Worm (Caenorhabditis elegans) whole organism, young adult: Measurements from ENCODE around the gene age-1.

ENCODE experiments used
- B0261.1 ChIP-seq: sonication (generic microtip); optimal IDR thresholded peaks from 2 replicates; lab custom pipeline; 2016; ENCODE audit warnings: mild to moderate bottlenecking, missing genetic modification characterization, moderate library complexity, missing compliant biosample characterization
- B0336.3 ChIP-seq: fragments of 200-800 bp; sonication (Bioruptor generic); IDR thresholded peaks from 2 replicates; pipeline ENCODE4 v1.3.6; 2022; ENCODE audit warnings: missing genetic modification characterization, missing compliant biosample characterization
- F22D6.2 ChIP-seq: sonication (generic microtip); optimal IDR thresholded peaks from 2 replicates; lab custom pipeline; 2016; ENCODE audit warnings: mild to moderate bottlenecking, missing genetic modification characterization, missing compliant biosample characterization
- F37B4.10 ChIP-seq: fragments of 200-800 bp; sonication (Bioruptor generic); IDR thresholded peaks from 2 replicates; pipeline ENCODE4 v1.3.6; 2022; ENCODE audit warnings: missing genetic modification characterization, missing compliant biosample characterization
- Y53G8AR.9 ChIP-seq: fragments of 200-800 bp; sonication (Bioruptor generic); conservative IDR thresholded peaks from 2 replicates; pipeline ENCODE4 v1.3.6; 2022; ENCODE audit warnings: missing genetic modification reagents, missing genetic modification characterization, missing compliant biosample characterization
- Y56A3A.18 ChIP-seq: fragments of 200-800 bp; sonication (Bioruptor generic); IDR thresholded peaks from 2 replicates; pipeline ENCODE4 v1.3.6; 2022; ENCODE audit warnings: missing genetic modification reagents, missing genetic modification characterization, missing compliant biosample characterization
- Y67H2A.10 ChIP-seq: fragments of 200-800 bp; sonication (Bioruptor generic); conservative IDR thresholded peaks from 2 replicates; pipeline ENCODE4 v1.3.6; 2022; ENCODE audit warnings: missing genetic modification reagents, missing genetic modification characterization, missing compliant biosample characterization
- Y95B8A.8 ChIP-seq: fragments of 200-800 bp; sonication (Bioruptor generic); IDR thresholded peaks from 2 replicates; pipeline ENCODE4 v1.3.6; 2022; ENCODE audit warnings: missing genetic modification reagents, missing genetic modification characterization, missing compliant biosample characterization
- aptf-2 ChIP-seq: fragments of 200-800 bp; sonication (Bioruptor generic); conservative IDR thresholded peaks from 2 replicates; pipeline ENCODE4 v1.3.6; 2022; ENCODE audit warnings: missing genetic modification reagents, missing genetic modification characterization, missing compliant biosample characterization
- attf-3 ChIP-seq: fragments of 200-800 bp; sonication (Bioruptor generic); conservative IDR thresholded peaks from 2 replicates; pipeline ENCODE4 v1.3.6; 2022; ENCODE audit warnings: missing genetic modification reagents, missing genetic modification characterization, missing compliant biosample characterization
- bed-2 ChIP-seq: fragments of 200-800 bp; sonication (Bioruptor generic); IDR thresholded peaks from 2 replicates; pipeline ENCODE4 v1.3.6; 2022; ENCODE audit warnings: missing genetic modification reagents, missing genetic modification characterization, missing compliant biosample characterization
- ccch-3 ChIP-seq: fragments of 200-800 bp; sonication (Bioruptor generic); optimal IDR thresholded peaks from 2 replicates; lab custom pipeline; 2018; ENCODE audit warnings: mild to moderate bottlenecking, missing genetic modification characterization, missing compliant biosample characterization
- cebp-1 ChIP-seq, 2 experiments: fragments of 200-800 bp in 1 of 2; sonication (Bioruptor generic) in 1 of 2; sonication (generic microtip) in 1 of 2; IDR thresholded peaks in 1 of 2; optimal IDR thresholded peaks in 1 of 2; 2 replicates each; pipeline versions ENCODE4 v1.3.6 to Lab custom; 2017 to 2022; ENCODE audit warnings: missing compliant biosample characterization in 2 of 2, missing genetic modification characterization in 2 of 2, mild to moderate bottlenecking in 1 of 2, missing genetic modification reagents in 1 of 2, moderate library complexity in 1 of 2
- cebp-2 ChIP-seq: fragments of 200-800 bp; sonication (Bioruptor generic); IDR thresholded peaks from 2 replicates; pipeline ENCODE4 v1.3.6; 2022; ENCODE audit warnings: missing genetic modification characterization, missing compliant biosample characterization
- ceh-100 ChIP-seq: fragments of 200-800 bp; sonication (Bioruptor generic); IDR thresholded peaks from 2 replicates; pipeline ENCODE4 v1.3.6; 2022; ENCODE audit warnings: missing genetic modification reagents, missing genetic modification characterization, missing compliant biosample characterization
- ceh-58 ChIP-seq: fragments of 200-800 bp; sonication (Bioruptor generic); IDR thresholded peaks from 2 replicates; pipeline ENCODE4 v1.3.6; 2022; ENCODE audit warnings: missing genetic modification characterization, missing compliant biosample characterization
- chd-7 ChIP-seq: sonication (generic microtip); optimal IDR thresholded peaks from 2 replicates; lab custom pipeline; 2016; ENCODE audit warnings: mild to moderate bottlenecking, missing genetic modification characterization, moderate library complexity, missing compliant biosample characterization
- dox-1 ChIP-seq: fragments of 200-800 bp; sonication (Bioruptor generic); IDR thresholded peaks from 2 replicates; pipeline ENCODE4 v1.3.6; 2022; ENCODE audit warnings: missing genetic modification reagents, missing genetic modification characterization, missing compliant biosample characterization
- efl-1 ChIP-seq: fragments of 150-350 bp; optimal IDR thresholded peaks from 2 replicates; lab custom pipeline; 2014; ENCODE audit warnings: missing biosample characterization, missing genetic modification reagents, missing genetic modification characterization
- egrh-3 ChIP-seq: fragments of 200-800 bp; sonication (Bioruptor generic); IDR thresholded peaks from 2 replicates; pipeline ENCODE4 v1.3.6; 2022; ENCODE audit warnings: missing genetic modification reagents, missing genetic modification characterization, missing compliant biosample characterization
- gei-17 ChIP-seq: fragments of 200-800 bp; sonication (Bioruptor generic); optimal IDR thresholded peaks from 2 replicates; lab custom pipeline; 2018; ENCODE audit warnings: mild to moderate bottlenecking, missing genetic modification characterization, missing compliant biosample characterization
- lag-1 ChIP-seq: fragments of 200-800 bp; sonication (Bioruptor generic); IDR thresholded peaks from 2 replicates; pipeline ENCODE4 v1.3.6; 2022; ENCODE audit warnings: missing genetic modification reagents, missing genetic modification characterization, missing compliant biosample characterization
- let-526 ChIP-seq: fragments of 200-800 bp; sonication (Bioruptor generic); IDR thresholded peaks from 2 replicates; pipeline ENCODE4 v1.3.6; 2022; ENCODE audit warnings: missing genetic modification reagents, missing genetic modification characterization, missing compliant biosample characterization
- let-607 ChIP-seq, 2 experiments: fragments of 200-800 bp in 1 of 2; sonication (Bioruptor generic) in 1 of 2; sonication (generic microtip) in 1 of 2; optimal IDR thresholded peaks; 2 replicates each; lab custom pipeline; 2016 to 2018; ENCODE audit warnings: mild to moderate bottlenecking in 2 of 2, missing compliant biosample characterization in 2 of 2, missing genetic modification characterization in 2 of 2, moderate library complexity in 2 of 2, missing genotype in 1 of 2
- lin-54 ChIP-seq: fragments of 200-800 bp; sonication (Bioruptor generic); optimal IDR thresholded peaks from 2 replicates; lab custom pipeline; 2018; ENCODE audit warnings: mild to moderate bottlenecking, missing genetic modification characterization, missing compliant biosample characterization
- lsy-27 ChIP-seq: sonication (generic microtip); optimal IDR thresholded peaks from 2 replicates; lab custom pipeline; 2017; ENCODE audit warnings: missing genetic modification characterization, mild to moderate bottlenecking, missing compliant biosample characterization, antibody characterized with exemption, missing genotype, borderline replicate concordance; ENCODE audit not compliant: insufficient read depth
- madf-10 ChIP-seq: sonication (generic microtip); optimal IDR thresholded peaks from 2 replicates; lab custom pipeline; 2016; ENCODE audit warnings: mild to moderate bottlenecking, missing genetic modification characterization, missing compliant biosample characterization
- madf-8 ChIP-seq: fragments of 200-800 bp; sonication (Bioruptor generic); conservative IDR thresholded peaks from 2 replicates; pipeline ENCODE4 v1.3.6; 2022; ENCODE audit warnings: missing genetic modification reagents, missing genetic modification characterization, missing compliant biosample characterization
- mel-28 ChIP-seq: sonication (generic microtip); optimal IDR thresholded peaks from 2 replicates; lab custom pipeline; 2016; ENCODE audit warnings: borderline replicate concordance, mild to moderate bottlenecking, missing genetic modification characterization, missing compliant biosample characterization
- pbrm-1 ChIP-seq: fragments of 200-800 bp; sonication (Bioruptor generic); IDR thresholded peaks from 2 replicates; pipeline ENCODE4 v1.3.6; 2022; ENCODE audit warnings: missing genetic modification reagents, missing genetic modification characterization, missing compliant biosample characterization
- rcor-1 ChIP-seq: fragments of 200-800 bp; sonication (Bioruptor generic); IDR thresholded peaks from 2 replicates; pipeline ENCODE4 v1.3.6; 2022; ENCODE audit warnings: missing genetic modification reagents, missing genetic modification characterization, missing compliant biosample characterization
- rec-8 ChIP-seq, 2 experiments: sonication (generic microtip); optimal IDR thresholded peaks; 2 replicates each; lab custom pipeline; 2016; ENCODE audit warnings: mild to moderate bottlenecking in 2 of 2, missing genetic modification characterization in 2 of 2, missing genetic modification reagents in 2 of 2, missing genotype in 2 of 2, missing biosample characterization in 1 of 2, missing compliant biosample characterization in 1 of 2, moderate library complexity in 1 of 2
- snpc-3.4 ChIP-seq: sonication (generic microtip); optimal IDR thresholded peaks from 2 replicates; lab custom pipeline; 2017; ENCODE audit warnings: missing genetic modification characterization, mild to moderate bottlenecking, missing compliant biosample characterization, antibody characterized with exemption, moderate library complexity, missing genotype, missing genetic modification reagents
- somi-1 ChIP-seq: fragments of 200-800 bp; sonication (Bioruptor generic); optimal IDR thresholded peaks from 2 replicates; lab custom pipeline; 2018; ENCODE audit warnings: mild to moderate bottlenecking, missing genetic modification characterization, missing compliant biosample characterization
- tbp1 ChIP-seq: fragments of 200-800 bp; sonication (Bioruptor generic); optimal IDR thresholded peaks from 2 replicates; lab custom pipeline; 2018; ENCODE audit warnings: mild to moderate bottlenecking, missing genetic modification characterization, missing compliant biosample characterization
- unc-130 ChIP-seq: sonication (generic microtip); optimal IDR thresholded peaks from 2 replicates; lab custom pipeline; 2016; ENCODE audit warnings: missing genetic modification reagents, missing genetic modification characterization, missing compliant biosample characterization
- xnd-1 ChIP-seq: sonication (generic microtip); optimal IDR thresholded peaks from 2 replicates; lab custom pipeline; 2016; ENCODE audit warnings: missing genotype, missing genetic modification reagents, missing genetic modification characterization, missing compliant biosample characterization
- zfh-2 ChIP-seq: fragments of 200-800 bp; sonication (Bioruptor generic); conservative IDR thresholded peaks from 2 replicates; pipeline ENCODE4 v1.3.6; 2022; ENCODE audit warnings: missing genetic modification reagents, missing genetic modification characterization, missing compliant biosample characterization
- ztf-25 ChIP-seq: fragments of 200-800 bp; sonication (Bioruptor generic); IDR thresholded peaks from 2 replicates; pipeline ENCODE4 v1.3.6; 2022; ENCODE audit warnings: missing genetic modification reagents, missing genetic modification characterization, missing compliant biosample characterization
- ztf-28 ChIP-seq: fragments of 200-800 bp; sonication (Bioruptor generic); IDR thresholded peaks from 2 replicates; pipeline ENCODE4 v1.3.6; 2022; ENCODE audit warnings: missing genetic modification reagents, missing genetic modification characterization, missing compliant biosample characterization

Gene age-1

ce11 chrII:11535924-11536323 lies 9.1 kb upstream of the age-1 start (continued):
- TF ChIP-seq attf-3 (GFP tag; lab: Robert Waterston, UW) (no peak), madf-8 (GFP tag; lab: Robert Waterston, UW) (no peak)

- TF ChIP-seq aptf-2 (GFP tag; lab: Robert Waterston, UW) (0 out of 2 replicates have a peak, but pooled peaks have one; percentile 21), lag-1 (GFP tag; lab: Robert Waterston, UW) (0 out of 2 replicates have a peak, but pooled peaks have one; percentile 52), lsy-27 (tag; lab: Kevin White, UChicago) (no peak), cebp-1 (GFP tag; IDR thresholded peaks at IDR 0.05; lab: Robert Waterston, UW) (no peak), cebp-1 (tag; optimal IDR thresholded peaks at IDR 0.05; lab: Kevin White, UChicago) (peak; percentile 40), egrh-3 (GFP tag; lab: Robert Waterston, UW) (no peak)
Measured at ce11 chrII:11535429-11535828, 8.6 kb upstream of the age-1 start.

ce11 chrII:11534429-11535099 lies 7.7 kb upstream of the age-1 start, which contains the start of gene Y62F5A.12:
Gene Y62F5A.12, minus strand, starts transcription at chrII:11534479.
- TF ChIP-seq rec-8 (tag; optimal IDR thresholded peaks at IDR 0.05; lab: Kevin White, UChicago) (peak; percentile 31 to 51), madf-10 (tag; lab: Kevin White, UChicago) (peak; percentile 90), F22D6.2 (tag; lab: Kevin White, UChicago) (peak; percentile 54), snpc-3.4 (tag; lab: Kevin White, UChicago) (peak; percentile 58), mel-28 (tag; lab: Kevin White, UChicago) (peak; percentile 43), B0336.3 (GFP tag; lab: Robert Waterston, UW) (peak; percentile 78), attf-3 (GFP tag; lab: Robert Waterston, UW) (peak; percentile 85), somi-1 (GFP tag; lab: Kevin White, UChicago) (peak; percentile 47), aptf-2 (GFP tag; lab: Robert Waterston, UW) (peak; percentile 96), lin-54 (GFP tag; lab: Kevin White, UChicago) (peak; percentile 92), ccch-3 (GFP tag; lab: Kevin White, UChicago) (peak; percentile 31), tbp1 (peak; percentile 71), cebp-2 (GFP tag; lab: Robert Waterston, UW) (0 out of 2 replicates have a peak, but pooled peaks have one; percentile 67), cebp-1 (GFP tag; IDR thresholded peaks at IDR 0.05; lab: Robert Waterston, UW) (peak; percentile 89), cebp-1 (tag; optimal IDR thresholded peaks at IDR 0.05; lab: Kevin White, UChicago) (peak; percentile 83), B0261.1 (tag; lab: Kevin White, UChicago) (peak; percentile 20), madf-8 (GFP tag; lab: Robert Waterston, UW) (peak; percentile 96), ceh-58 (peak; percentile 94; the same call in 1 of the 2 replicates), zfh-2 (GFP tag; lab: Robert Waterston, UW) (peak; percentile 70; the same call in 1 of the 2 replicates), F37B4.10 (GFP tag; lab: Robert Waterston, UW) (peak; percentile 95), Y56A3A.18 (GFP tag; lab: Robert Waterston, UW) (0 out of 2 replicates have a peak, but pooled peaks have one; percentile 67), Y67H2A.10 (GFP tag; lab: Robert Waterston, UW) (peak; percentile 93), gei-17 (GFP tag; lab: Kevin White, UChicago) (peak; percentile 1), pbrm-1 (GFP tag; lab: Robert Waterston, UW) (peak; percentile 96), chd-7 (tag; lab: Kevin White, UChicago) (peak; percentile 63), ztf-28 (GFP tag; lab: Robert Waterston, UW) (peak; percentile 98), egrh-3 (GFP tag; lab: Robert Waterston, UW) (peak; percentile 91), rcor-1 (peak; percentile 94), let-526 (GFP tag; lab: Robert Waterston, UW) (peak; percentile 99), dox-1 (GFP tag; lab: Robert Waterston, UW) (peak; percentile 98), xnd-1 (tag; lab: Kevin White, UChicago) (peak; percentile 53), unc-130 (GFP tag; lab: Kevin White, UChicago) (peak; percentile 88), ceh-100 (GFP tag; lab: Robert Waterston, UW) (peak; percentile 99), Y95B8A.8 (GFP tag; lab: Robert Waterston, UW) (peak; percentile 94), let-607 (tag; optimal IDR thresholded peaks at IDR 0.05; lab: Kevin White, UChicago) (peak in 1 of 2 experiments; percentile 58), efl-1 (GFP tag; lab: Kevin White, UChicago) (peak; percentile 52), Y53G8AR.9 (GFP tag; lab: Robert Waterston, UW) (peak; percentile 93), bed-2 (peak; percentile 98), ztf-25 (peak; percentile 99)
